Fruit fly (Drosophila melanogaster): ENCODE data around the gene CG17746.

Gene CG17746

dm6 chr3L:3198447-3199402, 40.7 kb downstream of the CG17746 start, which contains the start of the genes CG32276 and gry (continued):
- TF ChIP-seq CG1233 (GFP tag; optimal IDR thresholded peaks at IDR 0.05) (peak; percentile 67), corto (GFP tag; optimal IDR thresholded peaks at IDR 0.05) (no peak), CG10366 (GFP tag; IDR thresholded peaks at IDR 0.05) (peak; percentile 64), CG1602 (GFP tag; optimal IDR thresholded peaks at IDR 0.05) (peak; percentile 66), Rfx (GFP tag; IDR thresholded peaks at IDR 0.05) (peak; percentile 77), pros (GFP tag; optimal IDR thresholded peaks at IDR 0.05) (no peak), gcm2 (GFP tag; optimal IDR thresholded peaks at IDR 0.05) (peak; percentile 39), lmd (GFP tag; IDR thresholded peaks at IDR 0.05) (peak; percentile 65; the same call in 1 of the 2 replicates), mam (GFP tag; optimal IDR thresholded peaks at IDR 0.05) (peak; percentile 79), shn (GFP tag; optimal IDR thresholded peaks at IDR 0.05) (peak; percentile 65), zf30C (GFP tag; optimal IDR thresholded peaks at IDR 0.05) (no peak), Hr51 (GFP tag; optimal IDR thresholded peaks at IDR 0.05) (peak in 1 of 2 experiments; percentile 78), lbe (GFP tag; optimal IDR thresholded peaks at IDR 0.05) (peak; percentile 73), CG17361 (GFP tag; IDR thresholded peaks at IDR 0.05) (no peak; the same call in 2 of the 3 replicates), fd96Cb (tag; optimal IDR thresholded peaks at IDR 0.05) (peak; percentile 57), ssp (GFP tag; IDR thresholded peaks at IDR 0.05) (peak; percentile 46), CG5953 (GFP tag; IDR thresholded peaks at IDR 0.05) (no peak), slou (GFP tag; optimal IDR thresholded peaks at IDR 0.05) (peak; percentile 58), lov (optimal IDR thresholded peaks at IDR 0.05) (no peak), lov (GFP tag; IDR thresholded peaks at IDR 0.05) (peak; percentile 61; the same call in 1 of the 3 replicates), CG3726 (GFP tag; IDR thresholded peaks at IDR 0.05) (0 out of 3 replicates have a peak, but pooled peaks have one; percentile 55), Vsx1 (GFP tag; optimal IDR thresholded peaks at IDR 0.05) (no peak), CG4730 (GFP tag; IDR thresholded peaks at IDR 0.05) (peak; percentile 47), CG9817 (tag; optimal IDR thresholded peaks at IDR 0.05) (peak; percentile 67), abd-A (tag; optimal IDR thresholded peaks at IDR 0.05) (no peak), CG12769 (tag; optimal IDR thresholded peaks at IDR 0.05) (no peak), CG17328 (GFP tag; IDR thresholded peaks at IDR 0.05) (peak; percentile 78), CG15514 (GFP tag; optimal IDR thresholded peaks at IDR 0.05) (peak; percentile 91), ab (GFP tag; optimal IDR thresholded peaks at IDR 0.05) (peak; percentile 52), Side (GFP tag; optimal IDR thresholded peaks at IDR 0.05) (peak; percentile 86), Deaf1 (tag; optimal IDR thresholded peaks at IDR 0.05) (no peak), trem (tag; optimal IDR thresholded peaks at IDR 0.05) (peak; percentile 91), CG6765 (GFP tag; optimal IDR thresholded peaks at IDR 0.05) (no peak), CG11456 (GFP tag; IDR thresholded peaks at IDR 0.05) (peak; percentile 82), CG12659 (GFP tag; optimal IDR thresholded peaks at IDR 0.05) (peak; percentile 89), ken (GFP tag; IDR thresholded peaks at IDR 0.05) (peak; percentile 54; the same call in 1 of the 3 replicates), CG2129 (GFP tag; IDR thresholded peaks at IDR 0.05; ENCODE audit: partially characterized antibody) (no peak), Eip74EF (GFP tag; optimal IDR thresholded peaks at IDR 0.05) (no peak), ERR (GFP tag; optimal IDR thresholded peaks at IDR 0.05) (peak; percentile 48), TFAM (GFP tag; optimal IDR thresholded peaks at IDR 0.05) (peak; percentile 5), Nf-YA (GFP tag; IDR thresholded peaks at IDR 0.05) (no peak), CG9876 (GFP tag; optimal IDR thresholded peaks at IDR 0.05) (peak; percentile 55), CG7928 (GFP tag; optimal IDR thresholded peaks at IDR 0.05) (peak; percentile 99), nerfin-2 (GFP tag; IDR thresholded peaks at IDR 0.05; ENCODE audit: partially characterized antibody) (no peak), Oaz (GFP tag; IDR thresholded peaks at IDR 0.05) (peak; percentile 60), twi (tag; optimal IDR thresholded peaks at IDR 0.05) (peak; percentile 61), Oli (tag; optimal IDR thresholded peaks at IDR 0.05) (peak; percentile 54), her (GFP tag; optimal IDR thresholded peaks at IDR 0.05) (peak; percentile 71)

All from whole organism, embryonic.